Fruit fly (Drosophila melanogaster): ENCODE results near the gene CG11379.

DNA sequence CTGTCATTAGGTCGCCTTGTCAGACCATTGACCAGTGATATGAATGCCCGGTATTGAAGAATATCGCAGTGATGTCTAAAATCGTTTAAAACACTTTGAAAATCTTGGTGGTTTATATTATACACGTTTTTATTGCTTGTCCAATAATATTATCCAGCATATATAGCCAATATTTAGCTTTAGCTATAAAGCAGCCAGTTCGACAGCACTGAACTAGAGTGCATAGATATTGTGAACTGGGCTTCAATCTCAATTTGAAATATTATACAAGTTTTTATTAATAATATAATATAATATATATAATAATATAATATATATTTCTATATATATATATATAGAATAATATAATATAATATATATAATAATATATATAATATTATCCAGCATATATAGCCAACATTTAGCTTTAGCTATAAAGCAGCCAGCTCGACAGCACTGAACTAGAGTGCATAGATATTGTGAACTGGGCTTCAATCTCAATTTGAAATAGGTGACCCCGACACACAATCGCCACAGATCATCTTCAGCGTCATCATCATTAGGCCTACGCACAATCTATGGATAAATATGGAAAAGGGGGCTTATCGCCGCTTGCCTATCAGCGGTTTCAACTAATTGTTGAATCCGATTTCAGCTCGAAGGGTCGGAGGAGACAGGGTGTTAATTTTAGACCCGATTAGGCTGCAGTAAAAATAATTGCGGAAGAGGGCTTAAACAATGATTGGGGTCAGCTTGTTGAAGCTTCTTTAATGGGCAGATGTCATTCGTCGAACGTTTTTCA is 37.2 kb upstream of the CG11379 start:
- TF ChIP-seq h (GFP tag; optimal IDR thresholded peaks at IDR 0.05) (no peak), foxo (GFP tag; optimal IDR thresholded peaks at IDR 0.05) (no peak), usp (GFP tag; optimal IDR thresholded peaks at IDR 0.05) (no peak), pan (optimal IDR thresholded peaks at IDR 0.05) (no peak), dsf (GFP tag; optimal IDR thresholded peaks at IDR 0.05; ENCODE audit: borderline replicate concordance) (no peak), Hnf4 (GFP tag; optimal IDR thresholded peaks at IDR 0.05) (no peak), Mio (GFP tag; optimal IDR thresholded peaks at IDR 0.05) (no peak), CrebA (GFP tag; optimal IDR thresholded peaks at IDR 0.05; ENCODE audit: borderline replicate concordance) (no peak)

Data from whole organism, wandering third instar larva.